Fruit fly (Drosophila melanogaster): ENCODE results near the gene usp.

DNA sequence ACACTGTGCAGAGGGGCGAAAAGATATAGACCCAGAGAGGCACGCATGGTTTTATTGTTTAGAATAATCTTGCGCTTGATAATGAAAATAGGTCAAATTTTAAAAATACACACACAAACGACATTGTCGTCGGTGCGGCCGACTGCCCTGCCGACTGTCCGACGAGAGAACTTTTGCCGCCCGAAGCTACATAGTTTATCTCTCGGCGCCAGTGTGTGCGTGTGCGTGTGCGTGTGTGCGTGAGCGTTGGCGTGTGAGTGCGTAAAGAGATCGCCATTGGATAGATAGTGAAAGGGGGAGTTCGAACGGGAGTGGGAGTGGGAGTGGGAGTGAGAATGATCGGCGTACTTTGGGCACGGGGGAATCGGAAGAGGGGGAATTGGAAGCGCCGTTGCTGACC is 46.5 kb downstream of the usp start:
- TF ChIP-seq CTCF (optimal IDR thresholded peaks at IDR 0.05) (no peak), CG8478 (optimal IDR thresholded peaks at IDR 0.05) (no peak)

Measured in S2 (cell line).